Worm (Caenorhabditis elegans) whole organism, L3 larva: Measurements from ENCODE around the gene nmgp-1.
A peak's percentile ranks its signal among the peaks of the same experiment; 100 is the strongest.

ENCODE experiments used
- R02D3.7 ChIP-seq: fragments of 150-350 bp; optimal IDR thresholded peaks from 2 replicates; lab custom pipeline; 2014; ENCODE audit warnings: missing biosample characterization, missing genetic modification characterization
- aly-2 ChIP-seq: fragments of 150-350 bp; optimal IDR thresholded peaks from 2 replicates; lab custom pipeline; 2014; ENCODE audit warnings: missing biosample characterization, missing genetic modification characterization
- ama-1 ChIP-seq: fragments of 150-350 bp; optimal IDR thresholded peaks from 2 replicates; lab custom pipeline; 2018
- ceh-82 ChIP-seq: fragments of 150-350 bp; optimal IDR thresholded peaks from 2 replicates; lab custom pipeline; 2014; ENCODE audit warnings: missing biosample characterization, missing genetic modification characterization
- ceh-9 ChIP-seq: sonication (generic microtip); optimal IDR thresholded peaks from 2 replicates; lab custom pipeline; 2018; ENCODE audit warnings: missing biosample characterization, missing genetic modification characterization
- daf-12 ChIP-seq: fragments of 150-350 bp; optimal IDR thresholded peaks from 2 replicates; lab custom pipeline; 2014; ENCODE audit warnings: missing biosample characterization, missing genetic modification reagents, missing genetic modification characterization
- egl-27 ChIP-seq: sonication (generic microtip); optimal IDR thresholded peaks from 4 replicates; lab custom pipeline; 2017; ENCODE audit warnings: missing biosample characterization, missing genetic modification reagents, missing genetic modification characterization
- egl-5 ChIP-seq: fragments of 150-350 bp; optimal IDR thresholded peaks from 2 replicates; lab custom pipeline; 2017; ENCODE audit warnings: missing biosample characterization, missing genetic modification reagents, missing genetic modification characterization, inconsistent platforms
- elt-2 ChIP-seq: sonication (generic microtip); optimal IDR thresholded peaks from 2 replicates; lab custom pipeline; 2016; ENCODE audit warnings: missing genetic modification reagents, mild to moderate bottlenecking, missing genetic modification characterization, missing compliant biosample characterization
- eor-1 ChIP-seq, 2 experiments: fragments of 150-350 bp; optimal IDR thresholded peaks; 2 replicates each; lab custom pipeline; 2014 to 2018; ENCODE audit warnings: missing biosample characterization in 2 of 2, missing genetic modification characterization in 2 of 2
- fkh-2 ChIP-seq: fragments of 150-350 bp; optimal IDR thresholded peaks from 2 replicates; lab custom pipeline; 2014; ENCODE audit warnings: missing biosample characterization, missing genetic modification reagents, missing genetic modification characterization
- fos-1 ChIP-seq: fragments of 150-350 bp; optimal IDR thresholded peaks from 2 replicates; lab custom pipeline; 2014; ENCODE audit warnings: missing biosample characterization, missing genetic modification characterization
- hmg-11 ChIP-seq: sonication (generic microtip); optimal IDR thresholded peaks from 2 replicates; lab custom pipeline; 2016; ENCODE audit warnings: missing genetic modification characterization, missing compliant biosample characterization
- lin-39 ChIP-seq: fragments of 150-350 bp; optimal IDR thresholded peaks from 2 replicates; lab custom pipeline; 2018; ENCODE audit warnings: missing biosample characterization, missing genetic modification reagents, missing genetic modification characterization
- lsy-12 ChIP-seq: sonication (generic microtip); optimal IDR thresholded peaks from 2 replicates; lab custom pipeline; 2016; ENCODE audit warnings: mild to moderate bottlenecking, missing genetic modification characterization, missing compliant biosample characterization
- mml-1 ChIP-seq: fragments of 150-350 bp; sonication (generic microtip); optimal IDR thresholded peaks from 3 replicates; lab custom pipeline; 2014; ENCODE audit warnings: missing biosample characterization, missing genetic modification characterization
- nfya-1 ChIP-seq: sonication (generic microtip); optimal IDR thresholded peaks from 2 replicates; lab custom pipeline; 2017; ENCODE audit warnings: missing genetic modification characterization, mild to moderate bottlenecking, missing compliant biosample characterization, antibody characterized with exemption, moderate library complexity; ENCODE audit not compliant: insufficient read depth
- nhr-11 ChIP-seq: fragments of 150-350 bp; optimal IDR thresholded peaks from 2 replicates; lab custom pipeline; 2014; ENCODE audit warnings: missing biosample characterization, missing genetic modification characterization
- nhr-23 ChIP-seq: fragments of 150-350 bp; optimal IDR thresholded peaks from 2 replicates; lab custom pipeline; 2014; ENCODE audit warnings: missing biosample characterization, missing genetic modification reagents, missing genetic modification characterization
- nhr-25 ChIP-seq: sonication (generic microtip); optimal IDR thresholded peaks from 2 replicates; lab custom pipeline; 2017; ENCODE audit warnings: missing biosample characterization, missing genetic modification characterization
- nhr-28 ChIP-seq: fragments of 150-350 bp; optimal IDR thresholded peaks from 2 replicates; lab custom pipeline; 2014; ENCODE audit warnings: missing biosample characterization, missing genetic modification characterization
- nhr-43 ChIP-seq: sonication (generic microtip); optimal IDR thresholded peaks from 2 replicates; lab custom pipeline; 2016; ENCODE audit warnings: mild to moderate bottlenecking, missing genetic modification characterization, missing compliant biosample characterization; ENCODE audit not compliant: poor library complexity, severe bottlenecking
- nhr-67 ChIP-seq: fragments of 150-350 bp; optimal IDR thresholded peaks from 2 replicates; lab custom pipeline; 2014; ENCODE audit warnings: missing biosample characterization, missing genetic modification characterization
- nhr-76 ChIP-seq: fragments of 150-350 bp; sonication (generic microtip); optimal IDR thresholded peaks from 5 replicates; lab custom pipeline; 2014; ENCODE audit warnings: missing biosample characterization, missing genetic modification characterization
- pha-4 ChIP-seq: fragments of 150-350 bp; optimal IDR thresholded peaks from 2 replicates; lab custom pipeline; 2014; ENCODE audit warnings: missing biosample characterization, missing genetic modification reagents, missing genetic modification characterization
- sea-2 ChIP-seq: fragments of 150-350 bp; sonication (generic microtip); optimal IDR thresholded peaks from 4 replicates; lab custom pipeline; 2014; ENCODE audit warnings: missing biosample characterization, missing genetic modification reagents, missing genetic modification characterization
- skn-1 ChIP-seq: fragments of 150-350 bp; optimal IDR thresholded peaks from 2 replicates; lab custom pipeline; 2014; ENCODE audit warnings: missing biosample characterization, missing genetic modification characterization
- snpc-4 ChIP-seq: fragments of 150-350 bp; optimal IDR thresholded peaks from 2 replicates; lab custom pipeline; 2014; ENCODE audit warnings: missing biosample characterization, missing genetic modification characterization
- tbx-2 ChIP-seq: sonication (generic microtip); optimal IDR thresholded peaks from 2 replicates; lab custom pipeline; 2016; ENCODE audit warnings: mild to moderate bottlenecking, missing genetic modification characterization, missing compliant biosample characterization
- unc-39 ChIP-seq: sonication (generic microtip); optimal IDR thresholded peaks from 4 replicates; lab custom pipeline; 2017; ENCODE audit warnings: missing biosample characterization, missing genetic modification characterization
- unc-62 ChIP-seq: fragments of 150-350 bp; sonication (generic microtip); optimal IDR thresholded peaks from 4 replicates; lab custom pipeline; 2014; ENCODE audit warnings: missing biosample characterization, missing genetic modification reagents, missing genetic modification characterization
- zag-1 ChIP-seq: fragments of 150-350 bp; optimal IDR thresholded peaks from 2 replicates; lab custom pipeline; 2014; ENCODE audit warnings: missing biosample characterization, missing genetic modification characterization
- ztf-4 ChIP-seq: fragments of 150-350 bp; optimal IDR thresholded peaks from 2 replicates; lab custom pipeline; 2014; ENCODE audit warnings: missing biosample characterization, missing genetic modification characterization

nmgp-1 gene

ce11 chrII:6260684-6261083 lies at the start of gene nmgp-1:
Gene nmgp-1 (plus strand): TSS chrII:6260857.
- TF ChIP-seq daf-12 (tag; lab: Kevin White, UChicago) (no peak), pha-4 (tag; lab: Kevin White, UChicago) (peak; percentile 54)

- TF ChIP-seq snpc-4 (no peak), mml-1 (tag; lab: Kevin White, UChicago) (no peak), lsy-12 (tag; lab: Kevin White, UChicago) (no peak), nhr-23 (tag; lab: Kevin White, UChicago) (no peak), sea-2 (GFP tag; lab: Kevin White, UChicago) (no peak), egl-5 (tag; lab: Kevin White, UChicago) (no peak), nhr-43 (no peak), zag-1 (tag; lab: Kevin White, UChicago) (no peak), nhr-28 (no peak), eor-1 (tag; optimal IDR thresholded peaks at IDR 0.05; lab: Kevin White, UChicago) (no peak), tbx-2 (tag; lab: Kevin White, UChicago) (no peak), nfya-1 (tag; lab: Kevin White, UChicago) (no peak), unc-39 (no peak)
Observed at ce11 chrII:6219346-6219745, 41.3 kb upstream of the nmgp-1 start, which contains the start of gene mks-2. Gene mks-2 (minus strand): TSS chrII:6219446.

DNA sequence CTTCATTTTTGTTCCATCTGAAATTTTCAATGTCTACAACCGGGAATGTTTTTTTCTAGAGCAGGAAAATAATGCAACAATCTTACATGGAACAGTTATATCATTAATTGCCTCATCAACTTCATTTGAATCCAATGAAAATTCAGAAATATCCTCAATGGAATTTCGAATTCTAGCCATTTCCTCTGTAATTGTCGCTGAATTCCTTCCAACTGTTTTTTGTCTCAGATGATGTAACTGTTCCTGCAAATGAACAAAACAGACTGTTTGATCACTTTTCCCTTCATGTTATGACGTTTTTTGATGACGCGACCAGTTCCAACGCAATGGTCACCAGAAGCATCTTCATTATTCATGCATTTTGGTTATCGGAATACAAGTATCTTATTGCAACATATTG lies 39.2 kb upstream of the nmgp-1 start:
- TF ChIP-seq snpc-4 (no peak), pha-4 (tag; lab: Kevin White, UChicago) (no peak), elt-2 (tag; lab: Kevin White, UChicago) (no peak), ama-1 (lab: Kevin White, UChicago) (no peak), unc-39 (no peak), R02D3.7 (tag; lab: Kevin White, UChicago) (no peak), nhr-11 (no peak), egl-27 (tag; lab: Kevin White, UChicago) (no peak), ztf-4 (no peak), nhr-25 (no peak), lsy-12 (tag; lab: Kevin White, UChicago) (no peak), fkh-2 (tag; lab: Kevin White, UChicago) (no peak), unc-62 (GFP tag; lab: Kevin White, UChicago) (no peak), ceh-82 (tag; lab: Kevin White, UChicago) (no peak), nhr-28 (no peak)

ce11 chrII:6222558-6222957 lies 38.1 kb upstream of the nmgp-1 start, which contains the start of gene C30B5.6:
Gene C30B5.6 (minus strand): TSS chrII:6222658.
- TF ChIP-seq lin-39 (tag; lab: Kevin White, UChicago) (no peak), ceh-9 (no peak), sea-2 (GFP tag; lab: Kevin White, UChicago) (no peak), ama-1 (lab: Kevin White, UChicago) (no peak), elt-2 (tag; lab: Kevin White, UChicago) (no peak), pha-4 (tag; lab: Kevin White, UChicago) (no peak), skn-1 (tag; lab: Kevin White, UChicago) (no peak), hmg-11 (tag; lab: Kevin White, UChicago) (no peak), nhr-43 (no peak), ceh-82 (tag; lab: Kevin White, UChicago) (no peak), egl-5 (tag; lab: Kevin White, UChicago) (no peak)

DNA sequence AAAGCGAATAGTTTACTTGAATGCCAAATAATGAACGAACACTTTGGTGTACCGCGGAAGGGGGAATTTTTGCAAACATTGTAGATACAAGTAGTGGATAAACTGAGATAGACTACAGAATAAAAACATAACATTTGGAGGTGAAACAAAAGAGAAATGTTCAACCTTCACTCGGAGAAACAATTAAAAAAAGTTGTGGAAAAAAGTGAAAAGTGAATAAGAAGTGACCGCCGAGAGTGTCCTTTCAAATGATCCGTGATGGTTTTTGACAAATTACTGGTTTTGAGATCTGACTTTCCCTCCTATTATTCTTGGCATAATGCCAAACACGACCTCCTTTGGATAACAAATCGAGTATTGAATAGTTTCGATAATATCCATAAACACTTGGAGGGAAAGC lies 36.9 kb upstream of the nmgp-1 start:
- TF ChIP-seq nfya-1 (tag; lab: Kevin White, UChicago) (no peak), nhr-76 (tag; lab: Kevin White, UChicago) (no peak), aly-2 (no peak)

- TF ChIP-seq nhr-23 (tag; lab: Kevin White, UChicago) = no peak
- no peak for TF ChIP-seq elt-2 (tag; lab: Kevin White, UChicago)
- no peak for TF ChIP-seq egl-5 (tag; lab: Kevin White, UChicago)
- TF ChIP-seq unc-39 = no peak
- no peak for TF ChIP-seq nhr-67 (tag; lab: Kevin White, UChicago)
- no peak for TF ChIP-seq ama-1 (lab: Kevin White, UChicago)
- TF ChIP-seq mml-1 (tag; lab: Kevin White, UChicago) = no peak
- no peak for TF ChIP-seq ceh-9
- TF ChIP-seq daf-12 (tag; lab: Kevin White, UChicago) = no peak
- TF ChIP-seq nhr-11 = no peak
- no peak for TF ChIP-seq ceh-82 (tag; lab: Kevin White, UChicago)
- TF ChIP-seq eor-1 (tag; optimal IDR thresholded peaks at IDR 0.05; lab: Kevin White, UChicago) = no peak
- no peak for TF ChIP-seq nhr-76 (tag; lab: Kevin White, UChicago)
- no peak for TF ChIP-seq nhr-43
- TF ChIP-seq fos-1 (tag; lab: Kevin White, UChicago) = no peak
- no peak for TF ChIP-seq lsy-12 (tag; lab: Kevin White, UChicago)
Observed at ce11 chrII:6226995-6227394, 33.7 kb upstream of the nmgp-1 start, which contains the start of gene srsy-2. Gene srsy-2 (minus strand): TSS chrII:6227095.
